Fruit fly (Drosophila melanogaster) whole organism: ENCODE data around the gene DCTN5-p25.

ENCODE experiments used
- CG8478 ChIP-seq: fragments of >200 bp; optimal IDR thresholded peaks from 2 replicates; lab custom pipeline; 2018; ENCODE audit warnings: inconsistent platforms
- Dll ChIP-seq: fragments of >200 bp; optimal IDR thresholded peaks from 2 replicates; lab custom pipeline; 2017
- EcR ChIP-seq, 2 experiments: fragments of >200 bp; optimal IDR thresholded peaks; 2 replicates each; lab custom pipeline; 2017; ENCODE audit warnings: missing biosample characterization in 2 of 2, missing genetic modification characterization in 2 of 2, missing genetic modification reagents in 2 of 2
- pan ChIP-seq: fragments of >200 bp; optimal IDR thresholded peaks from 2 replicates; lab custom pipeline; 2017
- psq ChIP-seq: fragments of >200 bp; optimal IDR thresholded peaks from 2 replicates; lab custom pipeline; 2017
- usp ChIP-seq: fragments of >200 bp; optimal IDR thresholded peaks from 2 replicates; lab custom pipeline; 2017; ENCODE audit warnings: missing biosample characterization, missing genetic modification characterization, mixed read lengths

DCTN5-p25 gene

dm6 chr2L:15009703-15010102 is 4.2 kb downstream of the DCTN5-p25 start, which contains the start of the genes THG and Rnmt:
Gene THG (minus strand): TSS chr2L:15009724.
Gene Rnmt (plus strand): TSS chr2L:15009939.
- no peak for TF ChIP-seq psq (lab: Kevin White, UChicago)
- no peak for TF ChIP-seq pan
- no peak for TF ChIP-seq usp (GFP tag; lab: Kevin White, UChicago)
- no peak for TF ChIP-seq CG8478 (lab: Kevin White, UChicago)
- no peak for TF ChIP-seq Dll (lab: Kevin White, UChicago)
- TF ChIP-seq EcR (GFP tag; optimal IDR thresholded peaks at IDR 0.05; lab: Kevin White, UChicago): no peak

dm6 chr2L:15011779-15012178 is 6.2 kb downstream of the DCTN5-p25 start:
- TF ChIP-seq Dll (lab: Kevin White, UChicago) (no peak), EcR (GFP tag; optimal IDR thresholded peaks at IDR 0.05; lab: Kevin White, UChicago) (no peak), CG8478 (lab: Kevin White, UChicago) (no peak), psq (lab: Kevin White, UChicago) (no peak), usp (GFP tag; lab: Kevin White, UChicago) (no peak), pan (no peak)

- TF ChIP-seq pan: no peak
- no peak for TF ChIP-seq usp (GFP tag; lab: Kevin White, UChicago)
- no peak for TF ChIP-seq psq (lab: Kevin White, UChicago)
- TF ChIP-seq CG8478 (lab: Kevin White, UChicago): no peak
- TF ChIP-seq Dll (lab: Kevin White, UChicago): no peak
- TF ChIP-seq EcR (GFP tag; optimal IDR thresholded peaks at IDR 0.05; lab: Kevin White, UChicago): no peak
Measured at dm6 chr2L:15013523-15013922, 8.0 kb downstream of the DCTN5-p25 start.

dm6 chr2L:15016031-15016430 is 10.5 kb downstream of the DCTN5-p25 start, which contains the start of gene GABA-B-R1:
Gene GABA-B-R1 (plus strand): TSS chr2L:15016331.
- TF ChIP-seq pan: no peak
- no peak for TF ChIP-seq EcR (GFP tag; optimal IDR thresholded peaks at IDR 0.05; lab: Kevin White, UChicago)
- no peak for TF ChIP-seq psq (lab: Kevin White, UChicago)
- TF ChIP-seq Dll (lab: Kevin White, UChicago): no peak
- no peak for TF ChIP-seq CG8478 (lab: Kevin White, UChicago)
- no peak for TF ChIP-seq usp (GFP tag; lab: Kevin White, UChicago)

- TF ChIP-seq psq (lab: Kevin White, UChicago) (no peak), EcR (GFP tag; optimal IDR thresholded peaks at IDR 0.05; lab: Kevin White, UChicago) (no peak), CG8478 (lab: Kevin White, UChicago) (no peak), Dll (lab: Kevin White, UChicago) (no peak), usp (GFP tag; lab: Kevin White, UChicago) (no peak), pan (no peak)
Measured at dm6 chr2L:15026582-15026981, 21.0 kb downstream of the DCTN5-p25 start, which contains the start of gene CG33310. Gene CG33310 (plus strand): TSS chr2L:15026882.

dm6 chr2L:15031650-15032049 is 26.1 kb downstream of the DCTN5-p25 start, which contains the start of gene CG31832:
Gene CG31832 (minus strand): TSS chr2L:15031750.
- TF ChIP-seq EcR (GFP tag; optimal IDR thresholded peaks at IDR 0.05; lab: Kevin White, UChicago) (no peak), psq (lab: Kevin White, UChicago) (no peak), Dll (lab: Kevin White, UChicago) (no peak), pan (no peak)

- TF ChIP-seq psq (lab: Kevin White, UChicago) (no peak), pan (no peak)
Measured at dm6 chr2L:15035366-15035765, 29.8 kb downstream of the DCTN5-p25 start, which contains the start of gene yellow-c. Gene yellow-c (plus strand): TSS chr2L:15035394.

dm6 chr2L:15038339-15039308 is 33.1 kb downstream of the DCTN5-p25 start, which contains the start of gene CIAPIN1:
Gene CIAPIN1 (minus strand): TSS chr2L:15038861.
- TF ChIP-seq EcR (GFP tag; optimal IDR thresholded peaks at IDR 0.05; lab: Kevin White, UChicago): no peak

dm6 chr2L:15039309-15039772 is 33.8 kb downstream of the DCTN5-p25 start:
- TF ChIP-seq CG8478 (lab: Kevin White, UChicago) (no peak), pan (no peak), EcR (GFP tag; optimal IDR thresholded peaks at IDR 0.05; lab: Kevin White, UChicago) (no peak), usp (GFP tag; lab: Kevin White, UChicago) (no peak), psq (lab: Kevin White, UChicago) (no peak), Dll (lab: Kevin White, UChicago) (no peak)

dm6 chr2L:15043718-15044117 is 38.2 kb downstream of the DCTN5-p25 start:
- TF ChIP-seq CG8478 (lab: Kevin White, UChicago) (no peak), EcR (GFP tag; optimal IDR thresholded peaks at IDR 0.05; lab: Kevin White, UChicago) (no peak), pan (no peak), psq (lab: Kevin White, UChicago) (no peak), Dll (lab: Kevin White, UChicago) (no peak), usp (GFP tag; lab: Kevin White, UChicago) (no peak)

dm6 chr2L:15052805-15053388 is 47.4 kb downstream of the DCTN5-p25 start:
- no peak for TF ChIP-seq Dll (lab: Kevin White, UChicago)
- TF ChIP-seq EcR (GFP tag; optimal IDR thresholded peaks at IDR 0.05; lab: Kevin White, UChicago): no peak
- TF ChIP-seq psq (lab: Kevin White, UChicago): no peak
- no peak for TF ChIP-seq CG8478 (lab: Kevin White, UChicago)
- no peak for TF ChIP-seq pan
- TF ChIP-seq usp (GFP tag; lab: Kevin White, UChicago): no peak
